Fruit fly (Drosophila melanogaster): ENCODE results near the gene NC2beta.

- TF ChIP-seq CG14655 (GFP tag; optimal IDR thresholded peaks at IDR 0.05) (no peak), EcR (GFP tag; optimal IDR thresholded peaks at IDR 0.05) (no peak), Pif1B (GFP tag; optimal IDR thresholded peaks at IDR 0.05) (no peak), rn (GFP tag; IDR thresholded peaks at IDR 0.05) (no peak), CG8301 (tag; optimal IDR thresholded peaks at IDR 0.05) (no peak), CG9948 (tag; optimal IDR thresholded peaks at IDR 0.05) (no peak), CG8159 (tag; optimal IDR thresholded peaks at IDR 0.05) (no peak)
Observed at dm6 chr2L:14972836-14973235, 34.8 kb upstream of the NC2beta start.
